Worm (Caenorhabditis elegans) whole organism, early embryonic: ENCODE data around the gene gpcp-1.

ENCODE experiments used
- B0310.2 ChIP-seq: sonication (generic microtip); optimal IDR thresholded peaks from 2 replicates; lab custom pipeline; 2016; ENCODE audit warnings: mild to moderate bottlenecking, missing genetic modification characterization, missing compliant biosample characterization
- F13C5.2 ChIP-seq: sonication (generic microtip); optimal IDR thresholded peaks from 2 replicates; lab custom pipeline; 2017; ENCODE audit warnings: mild to moderate bottlenecking, missing genetic modification characterization, inconsistent platforms, missing compliant biosample characterization
- aly-1 ChIP-seq: sonication (generic microtip); optimal IDR thresholded peaks from 2 replicates; lab custom pipeline; 2016; ENCODE audit warnings: missing genetic modification characterization, missing compliant biosample characterization
- ama-1 ChIP-seq: fragments of 150-350 bp; optimal IDR thresholded peaks from 2 replicates; lab custom pipeline; 2014
- ceh-13 ChIP-seq: fragments of 200-800 bp; sonication (Bioruptor generic); optimal IDR thresholded peaks from 2 replicates; lab custom pipeline; 2018; ENCODE audit warnings: mild to moderate bottlenecking, missing genetic modification characterization, missing compliant biosample characterization
- ceh-36 ChIP-seq: sonication (generic microtip); optimal IDR thresholded peaks from 2 replicates; lab custom pipeline; 2016; ENCODE audit warnings: missing genetic modification characterization, inconsistent platforms, missing compliant biosample characterization
- ets-7 ChIP-seq: sonication (generic microtip); optimal IDR thresholded peaks from 2 replicates; lab custom pipeline; 2016; ENCODE audit warnings: missing genotype, missing genetic modification characterization, missing compliant biosample characterization
- flt-1 ChIP-seq: fragments of 200-800 bp; sonication (Bioruptor generic); IDR thresholded peaks from 2 replicates; pipeline ENCODE4 v1.3.6; 2022; ENCODE audit warnings: missing genetic modification characterization, missing compliant biosample characterization
- hmbx-1 ChIP-seq: sonication (generic microtip); optimal IDR thresholded peaks from 2 replicates; lab custom pipeline; 2016; ENCODE audit warnings: mild to moderate bottlenecking, missing genetic modification characterization, missing compliant biosample characterization
- hmg-4 ChIP-seq: fragments of 200-800 bp; sonication (Bioruptor generic); optimal IDR thresholded peaks from 2 replicates; lab custom pipeline; 2018; ENCODE audit warnings: mild to moderate bottlenecking, missing genetic modification characterization, missing compliant biosample characterization
- hnd-1 ChIP-seq: sonication (generic microtip); optimal IDR thresholded peaks from 2 replicates; lab custom pipeline; 2016; ENCODE audit warnings: missing genetic modification characterization, missing compliant biosample characterization
- pes-1 ChIP-seq: fragments of 200-800 bp; sonication (Bioruptor generic); IDR thresholded peaks from 2 replicates; pipeline ENCODE4 v1.3.6; 2022; ENCODE audit warnings: missing genetic modification reagents, missing genetic modification characterization, missing compliant biosample characterization
- scrt-1 ChIP-seq: fragments of 200-800 bp; sonication (Bioruptor generic); IDR thresholded peaks from 2 replicates; pipeline ENCODE4 v1.3.6; 2022; ENCODE audit warnings: missing genetic modification characterization, missing compliant biosample characterization
- sea-1 ChIP-seq: fragments of 200-800 bp; sonication (Bioruptor generic); conservative IDR thresholded peaks from 2 replicates; pipeline ENCODE4 v1.3.6; 2022; ENCODE audit warnings: missing genetic modification characterization, missing compliant biosample characterization
- tbx-11 ChIP-seq: fragments of 200-800 bp; sonication (Bioruptor generic); IDR thresholded peaks from 2 replicates; pipeline ENCODE4 v1.3.6; 2022; ENCODE audit warnings: missing genetic modification characterization, missing compliant biosample characterization
- tbx-37 ChIP-seq: fragments of 200-800 bp; sonication (Bioruptor generic); conservative IDR thresholded peaks from 2 replicates; pipeline ENCODE4 v1.3.6; 2022; ENCODE audit warnings: missing genetic modification reagents, missing genetic modification characterization, missing compliant biosample characterization
- tra-4 ChIP-seq: sonication (generic microtip); optimal IDR thresholded peaks from 2 replicates; lab custom pipeline; 2017; ENCODE audit warnings: missing genetic modification characterization, missing compliant biosample characterization

Gene gpcp-1

DNA sequence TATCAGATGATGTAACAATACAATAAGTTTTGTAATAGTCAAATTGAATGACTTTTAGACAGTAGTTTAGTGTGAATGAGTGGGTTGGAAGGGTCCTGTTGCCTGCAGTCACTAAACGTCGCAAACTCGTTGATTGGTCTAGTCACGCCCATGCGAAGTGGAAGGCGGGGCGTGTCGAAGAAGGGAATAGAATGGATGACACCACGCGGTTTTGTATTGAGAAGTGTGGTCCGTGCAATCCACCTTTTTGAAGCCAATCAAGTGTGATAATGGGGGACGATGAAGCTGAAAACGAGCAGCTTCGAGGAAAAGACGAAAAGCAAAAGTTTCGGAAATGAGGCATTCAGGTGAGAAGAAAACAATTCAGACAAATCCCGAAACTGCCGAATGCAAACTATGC, 40.1 kb downstream of the gpcp-1 start, which contains the start of gene ceh-31:
TSS of gene ceh-31 (minus strand) at position 101 of the 400 bp plus-strand sequence.
- TF ChIP-seq ceh-13 (GFP tag; lab: Kevin White, UChicago) (no peak), hmg-4 (GFP tag; lab: Kevin White, UChicago) (no peak), ama-1 (lab: Kevin White, UChicago) (no peak), tra-4 (no peak), hmbx-1 (no peak), hnd-1 (no peak), F13C5.2 (tag; lab: Kevin White, UChicago) (no peak), tbx-11 (GFP tag; lab: Robert Waterston, UW) (no peak), pes-1 (GFP tag; lab: Robert Waterston, UW) (no peak), flt-1 (GFP tag; lab: Robert Waterston, UW) (no peak), tbx-37 (GFP tag; lab: Robert Waterston, UW) (no peak), sea-1 (GFP tag; lab: Robert Waterston, UW) (no peak)

DNA sequence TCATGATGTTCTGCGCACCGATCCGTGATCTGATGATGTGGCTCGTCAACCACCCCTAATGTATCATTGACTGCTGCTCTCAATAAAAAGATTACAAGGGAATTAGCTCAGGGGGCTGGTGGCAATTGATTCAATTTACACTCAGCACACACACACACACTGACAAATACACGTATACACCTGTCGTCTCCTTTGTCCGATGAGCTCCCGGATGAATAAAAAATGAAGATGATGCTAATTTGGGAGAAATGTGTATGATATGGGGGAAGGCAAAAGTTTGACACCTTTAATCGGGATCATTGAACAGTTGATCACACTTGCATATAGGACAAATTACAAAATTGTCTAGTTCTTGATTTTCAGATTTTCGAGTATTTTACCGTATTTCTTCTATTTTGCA, 43.4 kb downstream of the gpcp-1 start:
- TF ChIP-seq hmbx-1 (no peak), B0310.2 (tag; lab: Kevin White, UChicago) (no peak), tbx-37 (GFP tag; lab: Robert Waterston, UW) (no peak), aly-1 (tag; lab: Kevin White, UChicago) (no peak), scrt-1 (GFP tag; lab: Robert Waterston, UW) (no peak), tbx-11 (GFP tag; lab: Robert Waterston, UW) (no peak), F13C5.2 (tag; lab: Kevin White, UChicago) (no peak), ceh-36 (tag; lab: Kevin White, UChicago) (no peak), pes-1 (GFP tag; lab: Robert Waterston, UW) (no peak), hmg-4 (GFP tag; lab: Kevin White, UChicago) (no peak), tra-4 (no peak)

DNA sequence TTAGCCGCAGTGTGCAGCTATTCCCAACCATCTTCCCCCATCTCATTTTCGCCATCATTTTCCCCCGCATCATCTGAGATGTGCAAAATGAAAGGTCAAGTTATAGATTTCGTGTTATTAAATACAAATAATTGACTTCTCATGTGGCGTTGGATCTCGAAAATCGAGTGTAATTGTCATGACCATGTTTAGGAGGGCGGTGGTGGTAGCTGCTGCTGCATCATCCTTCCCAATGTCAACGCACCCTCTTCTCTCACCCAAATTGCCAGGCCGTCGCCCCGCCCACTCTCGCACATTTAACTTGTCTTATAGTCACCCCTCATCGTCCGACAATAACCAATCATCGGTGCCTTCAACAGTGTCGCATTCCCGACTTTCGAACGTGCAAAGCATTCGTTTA, 47.2 kb downstream of the gpcp-1 start, which contains the start of gene ceh-30:
TSS of gene ceh-30 (plus strand) at position 301 of the 400 bp plus-strand sequence.
- TF ChIP-seq tra-4: no peak
- no peak for TF ChIP-seq tbx-11 (GFP tag; lab: Robert Waterston, UW)
- TF ChIP-seq pes-1 (GFP tag; lab: Robert Waterston, UW): no peak

DNA sequence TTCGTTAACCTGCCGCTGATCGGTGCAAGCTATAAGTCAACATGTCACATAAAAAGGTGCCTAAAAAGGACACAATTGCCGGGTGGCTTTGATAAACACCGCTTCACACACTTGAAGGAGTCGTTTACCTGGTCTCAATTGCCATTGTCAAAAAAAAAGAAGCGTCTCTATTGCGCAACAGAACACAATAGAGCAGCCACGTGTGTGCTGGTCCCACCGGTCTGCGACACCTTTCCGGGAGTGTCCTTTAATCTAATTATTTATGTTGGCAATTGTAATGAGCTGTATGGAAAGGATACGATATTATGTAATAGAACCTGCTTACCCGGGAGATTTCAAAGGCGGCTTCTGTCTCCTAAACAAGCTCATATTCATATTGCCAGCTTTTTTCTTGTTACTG, 48.7 kb downstream of the gpcp-1 start:
- TF ChIP-seq tbx-11 (GFP tag; lab: Robert Waterston, UW) (no peak), sea-1 (GFP tag; lab: Robert Waterston, UW) (no peak), ets-7 (tag; lab: Kevin White, UChicago) (no peak), hmg-4 (GFP tag; lab: Kevin White, UChicago) (no peak), scrt-1 (GFP tag; lab: Robert Waterston, UW) (no peak), ceh-13 (GFP tag; lab: Kevin White, UChicago) (no peak), flt-1 (GFP tag; lab: Robert Waterston, UW) (no peak), hmbx-1 (no peak), ama-1 (lab: Kevin White, UChicago) (no peak), tra-4 (no peak), F13C5.2 (tag; lab: Kevin White, UChicago) (no peak)

DNA sequence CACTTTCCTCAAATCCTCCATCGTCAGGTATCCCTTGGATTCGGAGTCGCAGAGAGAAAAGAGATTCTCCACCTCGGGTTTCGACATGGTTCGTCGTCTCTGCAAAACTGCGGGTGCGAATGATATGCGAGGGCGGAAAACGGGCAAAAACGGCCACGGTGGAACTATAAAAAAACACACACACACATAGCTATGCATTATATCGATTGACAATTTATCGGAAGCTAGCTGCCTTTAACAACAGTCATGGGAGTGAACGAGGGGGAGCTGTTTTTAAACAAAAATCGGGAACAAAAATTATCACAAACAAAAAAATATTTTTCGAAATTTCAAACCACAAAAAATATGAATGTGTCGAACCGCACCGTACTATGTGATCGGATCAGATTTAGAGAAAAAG, 51.1 kb downstream of the gpcp-1 start, which contains the start of gene rsef-1:
TSS of gene rsef-1 (minus strand) at position 101 of the 400 bp plus-strand sequence.
- TF ChIP-seq B0310.2 (tag; lab: Kevin White, UChicago): no peak
- TF ChIP-seq sea-1 (GFP tag; lab: Robert Waterston, UW): no peak
- no peak for TF ChIP-seq ets-7 (tag; lab: Kevin White, UChicago)
- no peak for TF ChIP-seq aly-1 (tag; lab: Kevin White, UChicago)
- no peak for TF ChIP-seq flt-1 (GFP tag; lab: Robert Waterston, UW)

DNA sequence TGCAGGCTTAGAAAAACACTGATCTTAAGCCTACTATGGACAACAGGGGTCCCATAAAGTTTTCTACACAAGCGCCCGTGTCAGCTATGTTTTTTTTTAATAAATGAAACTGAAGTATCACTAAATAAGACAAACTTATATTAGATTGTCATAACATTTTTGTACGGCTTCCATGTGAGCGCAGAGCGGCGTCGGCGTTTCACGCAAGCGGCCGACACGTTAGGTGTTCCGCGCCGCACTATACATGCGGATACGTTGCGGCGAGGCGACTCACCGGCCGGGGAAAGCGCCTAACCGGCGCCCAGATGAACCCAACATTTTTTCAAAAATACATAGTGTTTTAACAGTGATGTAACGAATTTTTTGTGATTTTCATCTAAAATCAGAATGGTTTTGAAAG, 52.8 kb downstream of the gpcp-1 start:
- no peak for TF ChIP-seq F13C5.2 (tag; lab: Kevin White, UChicago)
- no peak for TF ChIP-seq ceh-36 (tag; lab: Kevin White, UChicago)
- TF ChIP-seq tbx-37 (GFP tag; lab: Robert Waterston, UW): no peak
- TF ChIP-seq aly-1 (tag; lab: Kevin White, UChicago): no peak
- no peak for TF ChIP-seq flt-1 (GFP tag; lab: Robert Waterston, UW)
- no peak for TF ChIP-seq scrt-1 (GFP tag; lab: Robert Waterston, UW)
- no peak for TF ChIP-seq ama-1 (lab: Kevin White, UChicago)
- no peak for TF ChIP-seq B0310.2 (tag; lab: Kevin White, UChicago)
- no peak for TF ChIP-seq sea-1 (GFP tag; lab: Robert Waterston, UW)
- TF ChIP-seq ceh-13 (GFP tag; lab: Kevin White, UChicago): no peak
- no peak for TF ChIP-seq hnd-1
- TF ChIP-seq pes-1 (GFP tag; lab: Robert Waterston, UW): no peak
- no peak for TF ChIP-seq ets-7 (tag; lab: Kevin White, UChicago)
- no peak for TF ChIP-seq hmg-4 (GFP tag; lab: Kevin White, UChicago)
- TF ChIP-seq tra-4: no peak
